Fruit fly (Drosophila melanogaster) whole organism, pupa: ENCODE measurements around the gene Caf1-55.

Experiments used
- CG14655 ChIP-seq: fragments of 200-800 bp; sonication (Bioruptor generic); optimal IDR thresholded peaks from 3 replicates; lab custom pipeline; 2017; ENCODE audit warnings: mild to moderate bottlenecking, missing biosample characterization, missing genetic modification reagents, missing genetic modification characterization
- CG15710 ChIP-seq: fragments of 200-800 bp; sonication (Bioruptor generic); optimal IDR thresholded peaks from 2 replicates; lab custom pipeline; 2018; ENCODE audit warnings: missing biosample characterization, mild to moderate bottlenecking, missing genetic modification characterization, moderate library complexity
- CG9948 ChIP-seq: fragments of 200-800 bp; sonication (Bioruptor generic); optimal IDR thresholded peaks from 2 replicates; lab custom pipeline; 2018; ENCODE audit warnings: missing biosample characterization, mild to moderate bottlenecking, missing genetic modification characterization, moderate library complexity
- D1 ChIP-seq: fragments of 200-800 bp; sonication (Bioruptor generic); optimal IDR thresholded peaks from 2 replicates; lab custom pipeline; 2018; ENCODE audit warnings: missing biosample characterization, mild to moderate bottlenecking, missing genetic modification characterization, moderate library complexity
- Ets98B ChIP-seq: fragments of 200-800 bp; sonication (Bioruptor generic); IDR thresholded peaks from 2 replicates; pipeline ENCODE4 v1.3.6; 2022; ENCODE audit warnings: missing biosample characterization, missing genetic modification characterization
- Pif1A ChIP-seq: fragments of 200-800 bp; sonication (Bioruptor generic); optimal IDR thresholded peaks from 3 replicates; lab custom pipeline; 2016; ENCODE audit warnings: missing biosample characterization, missing genetic modification characterization
- fd96Ca ChIP-seq: fragments of 200-800 bp; sonication (Bioruptor generic); IDR thresholded peaks from 3 replicates; pipeline ENCODE4 v1.3.6; 2022; ENCODE audit warnings: missing biosample characterization, missing genetic modification characterization

dm6 chr3R:15243046-15243356 lies 17.6 kb downstream of the Caf1-55 start:
- no peak for TF ChIP-seq CG14655 (GFP tag; lab: Kevin White, UChicago)
- no peak for TF ChIP-seq CG15710 (tag; lab: Kevin White, UChicago)
- no peak for TF ChIP-seq D1 (tag; lab: Kevin White, UChicago)
- no peak for TF ChIP-seq CG9948 (tag; lab: Kevin White, UChicago)
- no peak for TF ChIP-seq Pif1A (GFP tag; lab: Kevin White, UChicago)
- TF ChIP-seq Ets98B (GFP tag; lab: Robert Waterston, UW) = no peak
- no peak for TF ChIP-seq fd96Ca (GFP tag; lab: Robert Waterston, UW)
